Worm (Caenorhabditis elegans) whole organism, midembryonic: Measurements from ENCODE around the gene apt-9.

Experiments used
- T22C8.4 ChIP-seq: fragments of 200-800 bp; sonication (Bioruptor generic); IDR thresholded peaks from 2 replicates; pipeline ENCODE4 v1.3.6; 2022; ENCODE audit warnings: missing genetic modification characterization, missing compliant biosample characterization
- flt-1 ChIP-seq: fragments of 200-800 bp; sonication (Bioruptor generic); IDR thresholded peaks from 2 replicates; pipeline ENCODE4 v1.3.6; 2022; ENCODE audit warnings: missing genetic modification characterization, missing compliant biosample characterization
- klf-2 ChIP-seq: fragments of 200-800 bp; sonication (Bioruptor generic); conservative IDR thresholded peaks from 2 replicates; pipeline ENCODE4 v1.3.6; 2022; ENCODE audit warnings: missing genetic modification reagents, missing genetic modification characterization, missing compliant biosample characterization
- ref-1 ChIP-seq: fragments of 200-800 bp; sonication (Bioruptor generic); conservative IDR thresholded peaks from 2 replicates; pipeline ENCODE4 v1.3.6; 2022; ENCODE audit warnings: missing genetic modification reagents, missing genetic modification characterization, missing compliant biosample characterization
- tab-1 ChIP-seq: fragments of 200-800 bp; sonication (Bioruptor generic); IDR thresholded peaks from 2 replicates; pipeline ENCODE4 v1.3.6; 2022; ENCODE audit warnings: missing genetic modification characterization, missing compliant biosample characterization
- ztf-23 ChIP-seq: fragments of 200-800 bp; sonication (Bioruptor generic); IDR thresholded peaks from 2 replicates; pipeline ENCODE4 v1.3.6; 2022; ENCODE audit warnings: missing genetic modification reagents, missing genetic modification characterization, missing compliant biosample characterization

ce11 chrX:11047183-11047582 lies 21.1 kb upstream of the apt-9 start, which contains the start of gene clc-1:
- TF ChIP-seq klf-2 (GFP tag; lab: Robert Waterston, UW) (no peak), tab-1 (GFP tag; lab: Robert Waterston, UW) (no peak), T22C8.4 (GFP tag; lab: Robert Waterston, UW) (no peak), ref-1 (no peak), ztf-23 (GFP tag; lab: Robert Waterston, UW) (no peak), flt-1 (GFP tag; lab: Robert Waterston, UW) (no peak)
